Worm (Caenorhabditis elegans): ENCODE results near the gene sra-3.

The sra-3 gene

ce11 chrII:9559929-9560328 is 19.3 kb upstream of the sra-3 start, which contains the start of gene F35H8.4:
TSS of gene F35H8.4 (minus strand) at chrII:9560029.
- TF ChIP-seq lin-13 (GFP tag; optimal IDR thresholded peaks at IDR 0.05) (no peak), lsy-2 (tag; optimal IDR thresholded peaks at IDR 0.05) (peak in 1 of 2 experiments; percentile 2)

- TF ChIP-seq aha-1 (tag), result peak; percentile 66
- TF ChIP-seq unc-62 (GFP tag; optimal IDR thresholded peaks at IDR 0.05 in 1 of 2), result peak in 1 of 2 experiments; percentile 58
- no peak for TF ChIP-seq unc-62 (tag; optimal IDR thresholded peaks at IDR 0.05)
- no peak for TF ChIP-seq unc-39 (tag; optimal IDR thresholded peaks at IDR 0.05)
- no peak for TF ChIP-seq php-3 (GFP tag; IDR thresholded peaks at IDR 0.05)
- TF ChIP-seq unc-130 (GFP tag; optimal IDR thresholded peaks at IDR 0.05), result no peak
- no peak for TF ChIP-seq saeg-2 (GFP tag; IDR thresholded peaks at IDR 0.05)
- TF ChIP-seq vab-7 (GFP tag; IDR thresholded peaks at IDR 0.05), result no peak
- TF ChIP-seq lin-38 (GFP tag; IDR thresholded peaks at IDR 0.05), result no peak
Measured at ce11 chrII:9558906-9559305, 18.3 kb upstream of the sra-3 start.

- no peak for TF ChIP-seq F26F4.8 (GFP tag; conservative IDR thresholded peaks at IDR 0.05)
- peak; percentile 52 for TF ChIP-seq aha-1 (tag)
- peak; percentile 92 for TF ChIP-seq T20F7.1 (GFP tag; optimal IDR thresholded peaks at IDR 0.05)
- TF ChIP-seq hlh-30 (tag; optimal IDR thresholded peaks at IDR 0.05; ENCODE audit: insufficient read depth), result peak; percentile 66
- peak; percentile 62 for TF ChIP-seq R02D3.7 (tag; optimal IDR thresholded peaks at IDR 0.05)
- no peak for TF ChIP-seq mxl-3 (GFP tag; optimal IDR thresholded peaks at IDR 0.05)
- no peak for TF ChIP-seq zfp-2 (tag; optimal IDR thresholded peaks at IDR 0.05)
- TF ChIP-seq pha-4 (GFP tag; IDR thresholded peaks at IDR 0.05), result no peak
- no peak for TF ChIP-seq pha-4 (tag; optimal IDR thresholded peaks at IDR 0.05)
- peak in 1 of 2 experiments; percentile 65 for TF ChIP-seq unc-62 (GFP tag; optimal IDR thresholded peaks at IDR 0.05 in 1 of 2)
- TF ChIP-seq unc-62 (tag; optimal IDR thresholded peaks at IDR 0.05), result no peak
- peak; percentile 2 for TF ChIP-seq dpl-1 (GFP tag; optimal IDR thresholded peaks at IDR 0.05)
- no peak for TF ChIP-seq ZK337.2 (GFP tag; IDR thresholded peaks at IDR 0.05)
- TF ChIP-seq Y48G9A.11 (GFP tag; IDR thresholded peaks at IDR 0.05), result peak; percentile 86
- TF ChIP-seq unc-130 (GFP tag; optimal IDR thresholded peaks at IDR 0.05), result no peak
- no peak for TF ChIP-seq dmd-9 (GFP tag; IDR thresholded peaks at IDR 0.05)
- TF ChIP-seq arid-1 (GFP tag; conservative IDR thresholded peaks at IDR 0.05), result no peak
Measured at ce11 chrII:9557437-9558150, 17.0 kb upstream of the sra-3 start, which contains the start of gene zfp-2. TSS of gene zfp-2 (plus strand) at chrII:9557650.

- TF ChIP-seq lin-15B (tag; optimal IDR thresholded peaks at IDR 0.05) (no peak), aha-1 (tag) (peak; percentile 91), nhr-6 (tag; optimal IDR thresholded peaks at IDR 0.05) (no peak), set-16 (GFP tag; IDR thresholded peaks at IDR 0.05) (no peak), unc-62 (GFP tag; optimal IDR thresholded peaks at IDR 0.05 in 1 of 2) (peak in 1 of 2 experiments; percentile 69), unc-62 (tag; optimal IDR thresholded peaks at IDR 0.05) (no peak), madf-5 (GFP tag; IDR thresholded peaks at IDR 0.05) (no peak)
Measured at ce11 chrII:9556582-9556981, 16.0 kb upstream of the sra-3 start.

ce11 chrII:9554925-9555553 is 14.4 kb upstream of the sra-3 start, which contains the start of gene F35H8.2:
TSS of gene F35H8.2 (plus strand) at chrII:9555503.
- no peak for TF ChIP-seq skn-1 (tag; optimal IDR thresholded peaks at IDR 0.05)
- TF ChIP-seq nhr-76 (tag; optimal IDR thresholded peaks at IDR 0.05), result no peak
- TF ChIP-seq zip-11 (GFP tag; IDR thresholded peaks at IDR 0.05), result no peak
- TF ChIP-seq egl-27 (tag; optimal IDR thresholded peaks at IDR 0.05), result no peak
- TF ChIP-seq zag-1 (tag; optimal IDR thresholded peaks at IDR 0.05), result no peak
- no peak for TF ChIP-seq ceh-28 (tag; optimal IDR thresholded peaks at IDR 0.05)
- TF ChIP-seq tag-97 (GFP tag; IDR thresholded peaks at IDR 0.05), result no peak
- TF ChIP-seq zfp-2 (tag; optimal IDR thresholded peaks at IDR 0.05), result no peak
- no peak for TF ChIP-seq nhr-41 (GFP tag; IDR thresholded peaks at IDR 0.05)
- no peak for TF ChIP-seq lim-7 (GFP tag; IDR thresholded peaks at IDR 0.05)
- TF ChIP-seq aha-1 (tag), result peak; percentile 35
- TF ChIP-seq sdz-12 (GFP tag; optimal IDR thresholded peaks at IDR 0.05), result no peak
- no peak for TF ChIP-seq zfp-3 (GFP tag; conservative IDR thresholded peaks at IDR 0.05)
- peak; percentile 67 for TF ChIP-seq hlh-30 (tag; optimal IDR thresholded peaks at IDR 0.05; ENCODE audit: insufficient read depth)
- no peak for TF ChIP-seq dmd-9 (GFP tag; IDR thresholded peaks at IDR 0.05)
- no peak for TF ChIP-seq lin-15B (tag; optimal IDR thresholded peaks at IDR 0.05)
- TF ChIP-seq ctbp-1 (GFP tag; IDR thresholded peaks at IDR 0.05), result no peak
- TF ChIP-seq nhr-25 (tag; optimal IDR thresholded peaks at IDR 0.05; ENCODE audit: borderline replicate concordance, insufficient read depth), result no peak
- no peak for TF ChIP-seq unc-39 (tag; optimal IDR thresholded peaks at IDR 0.05)
- TF ChIP-seq ama-1 (optimal IDR thresholded peaks at IDR 0.05), result no peak

Data from whole organism, L4 larva.